Fruit fly (Drosophila melanogaster): ENCODE measurements around the gene Galt.

Galt gene

dm6 chr2L:6693794-6694254, 26.0 kb upstream of the Galt start (continued):
- TF ChIP-seq NK7.1 (GFP tag; optimal IDR thresholded peaks at IDR 0.05) (no peak), Fer1 (GFP tag; optimal IDR thresholded peaks at IDR 0.05) (no peak), kay (GFP tag; optimal IDR thresholded peaks at IDR 0.05) (no peak), mam (GFP tag; optimal IDR thresholded peaks at IDR 0.05) (no peak), Taf1 (GFP tag; IDR thresholded peaks at IDR 0.05) (no peak), CG2120 (GFP tag; optimal IDR thresholded peaks at IDR 0.05) (peak; percentile 27), Lpt (GFP tag; optimal IDR thresholded peaks at IDR 0.05) (no peak), Nf-YB (GFP tag; optimal IDR thresholded peaks at IDR 0.05) (peak; percentile 37), jigr1 (GFP tag; IDR thresholded peaks at IDR 0.05) (no peak), CG12299 (tag; optimal IDR thresholded peaks at IDR 0.05) (peak; percentile 12), toy (GFP tag; IDR thresholded peaks at IDR 0.05) (no peak), CG2199 (GFP tag; IDR thresholded peaks at IDR 0.05) (no peak), sim (GFP tag; IDR thresholded peaks at IDR 0.05) (no peak), pzg (GFP tag; optimal IDR thresholded peaks at IDR 0.05) (no peak), bab2 (GFP tag; optimal IDR thresholded peaks at IDR 0.05) (no peak), Sox102F (GFP tag; optimal IDR thresholded peaks at IDR 0.05) (peak; percentile 53), Stat92E (GFP tag; optimal IDR thresholded peaks at IDR 0.05) (no peak), tx (GFP tag; optimal IDR thresholded peaks at IDR 0.05) (no peak), CG2712 (tag; optimal IDR thresholded peaks at IDR 0.05) (peak; percentile 77), CG17359 (tag; optimal IDR thresholded peaks at IDR 0.05) (peak; percentile 48), hb (GFP tag; IDR thresholded peaks at IDR 0.05; ENCODE audit: partially characterized antibody) (no peak), Vsx1 (GFP tag; optimal IDR thresholded peaks at IDR 0.05) (no peak), CG7556 (GFP tag; optimal IDR thresholded peaks at IDR 0.05) (peak; percentile 82), CG14014 (GFP tag; IDR thresholded peaks at IDR 0.05) (0 out of 2 replicates have a peak, but pooled peaks have one; percentile 34), CG13296 (GFP tag; optimal IDR thresholded peaks at IDR 0.05) (peak; percentile 28), B-H2 (GFP tag; optimal IDR thresholded peaks at IDR 0.05) (no peak), CG9609 (GFP tag; optimal IDR thresholded peaks at IDR 0.05) (no peak), CG12391 (tag; optimal IDR thresholded peaks at IDR 0.05) (peak; percentile 63), wdn (GFP tag; IDR thresholded peaks at IDR 0.05) (no peak), CG11695 (GFP tag; IDR thresholded peaks at IDR 0.05) (0 out of 3 replicates have a peak, but pooled peaks have one; percentile 26), CG1603 (tag; optimal IDR thresholded peaks at IDR 0.05) (peak; percentile 5), Ravus (GFP tag; IDR thresholded peaks at IDR 0.05) (no peak), bigmax (GFP tag; optimal IDR thresholded peaks at IDR 0.05) (no peak), Side (GFP tag; optimal IDR thresholded peaks at IDR 0.05) (peak; percentile 2), CG8281 (tag; optimal IDR thresholded peaks at IDR 0.05) (no peak), CG14667 (GFP tag; IDR thresholded peaks at IDR 0.05) (no peak), ham (GFP tag; IDR thresholded peaks at IDR 0.05) (no peak), jing (GFP tag; optimal IDR thresholded peaks at IDR 0.05) (no peak), CG6272 (GFP tag; IDR thresholded peaks at IDR 0.05) (no peak), CG14441 (GFP tag; IDR thresholded peaks at IDR 0.05) (no peak), CG18619 (GFP tag; optimal IDR thresholded peaks at IDR 0.05) (peak; percentile 45), Dref (GFP tag; IDR thresholded peaks at IDR 0.05) (no peak), CG4424 (GFP tag; optimal IDR thresholded peaks at IDR 0.05) (peak; percentile 30), abd-A (tag; optimal IDR thresholded peaks at IDR 0.05) (no peak), Fer2 (tag; optimal IDR thresholded peaks at IDR 0.05) (no peak), Dip2 (GFP tag; IDR thresholded peaks at IDR 0.05) (no peak), chn (GFP tag; optimal IDR thresholded peaks at IDR 0.05) (no peak), CG3995 (GFP tag; optimal IDR thresholded peaks at IDR 0.05) (no peak), CG8089 (GFP tag; optimal IDR thresholded peaks at IDR 0.05) (peak; percentile 10), CG15514 (GFP tag; optimal IDR thresholded peaks at IDR 0.05) (no peak), ro (GFP tag; IDR thresholded peaks at IDR 0.05) (no peak), Sry-δ (GFP tag; optimal IDR thresholded peaks at IDR 0.05) (no peak)

Measured in whole organism, embryonic.